Worm (Caenorhabditis elegans) whole organism, early embryonic: Measurements from ENCODE around the gene add-1.

Experiments
- B0310.2 ChIP-seq: sonication (generic microtip); optimal IDR thresholded peaks from 2 replicates; lab custom pipeline; 2016; ENCODE audit warnings: mild to moderate bottlenecking, missing genetic modification characterization, missing compliant biosample characterization
- F13C5.2 ChIP-seq: sonication (generic microtip); optimal IDR thresholded peaks from 2 replicates; lab custom pipeline; 2017; ENCODE audit warnings: mild to moderate bottlenecking, missing genetic modification characterization, inconsistent platforms, missing compliant biosample characterization
- aly-1 ChIP-seq: sonication (generic microtip); optimal IDR thresholded peaks from 2 replicates; lab custom pipeline; 2016; ENCODE audit warnings: missing genetic modification characterization, missing compliant biosample characterization
- ama-1 ChIP-seq: fragments of 150-350 bp; optimal IDR thresholded peaks from 2 replicates; lab custom pipeline; 2014
- ceh-13 ChIP-seq: fragments of 200-800 bp; sonication (Bioruptor generic); optimal IDR thresholded peaks from 2 replicates; lab custom pipeline; 2018; ENCODE audit warnings: mild to moderate bottlenecking, missing genetic modification characterization, missing compliant biosample characterization
- ceh-36 ChIP-seq: sonication (generic microtip); optimal IDR thresholded peaks from 2 replicates; lab custom pipeline; 2016; ENCODE audit warnings: missing genetic modification characterization, inconsistent platforms, missing compliant biosample characterization
- ets-7 ChIP-seq: sonication (generic microtip); optimal IDR thresholded peaks from 2 replicates; lab custom pipeline; 2016; ENCODE audit warnings: missing genotype, missing genetic modification characterization, missing compliant biosample characterization
- flt-1 ChIP-seq: fragments of 200-800 bp; sonication (Bioruptor generic); IDR thresholded peaks from 2 replicates; pipeline ENCODE4 v1.3.6; 2022; ENCODE audit warnings: missing genetic modification characterization, missing compliant biosample characterization
- hmbx-1 ChIP-seq: sonication (generic microtip); optimal IDR thresholded peaks from 2 replicates; lab custom pipeline; 2016; ENCODE audit warnings: mild to moderate bottlenecking, missing genetic modification characterization, missing compliant biosample characterization
- hmg-4 ChIP-seq: fragments of 200-800 bp; sonication (Bioruptor generic); optimal IDR thresholded peaks from 2 replicates; lab custom pipeline; 2018; ENCODE audit warnings: mild to moderate bottlenecking, missing genetic modification characterization, missing compliant biosample characterization
- hnd-1 ChIP-seq: sonication (generic microtip); optimal IDR thresholded peaks from 2 replicates; lab custom pipeline; 2016; ENCODE audit warnings: missing genetic modification characterization, missing compliant biosample characterization
- pes-1 ChIP-seq: fragments of 200-800 bp; sonication (Bioruptor generic); IDR thresholded peaks from 2 replicates; pipeline ENCODE4 v1.3.6; 2022; ENCODE audit warnings: missing genetic modification reagents, missing genetic modification characterization, missing compliant biosample characterization
- scrt-1 ChIP-seq: fragments of 200-800 bp; sonication (Bioruptor generic); IDR thresholded peaks from 2 replicates; pipeline ENCODE4 v1.3.6; 2022; ENCODE audit warnings: missing genetic modification characterization, missing compliant biosample characterization
- sea-1 ChIP-seq: fragments of 200-800 bp; sonication (Bioruptor generic); conservative IDR thresholded peaks from 2 replicates; pipeline ENCODE4 v1.3.6; 2022; ENCODE audit warnings: missing genetic modification characterization, missing compliant biosample characterization
- tbx-11 ChIP-seq: fragments of 200-800 bp; sonication (Bioruptor generic); IDR thresholded peaks from 2 replicates; pipeline ENCODE4 v1.3.6; 2022; ENCODE audit warnings: missing genetic modification characterization, missing compliant biosample characterization
- tbx-37 ChIP-seq: fragments of 200-800 bp; sonication (Bioruptor generic); conservative IDR thresholded peaks from 2 replicates; pipeline ENCODE4 v1.3.6; 2022; ENCODE audit warnings: missing genetic modification reagents, missing genetic modification characterization, missing compliant biosample characterization
- tra-4 ChIP-seq: sonication (generic microtip); optimal IDR thresholded peaks from 2 replicates; lab custom pipeline; 2017; ENCODE audit warnings: missing genetic modification characterization, missing compliant biosample characterization

The add-1 gene

DNA sequence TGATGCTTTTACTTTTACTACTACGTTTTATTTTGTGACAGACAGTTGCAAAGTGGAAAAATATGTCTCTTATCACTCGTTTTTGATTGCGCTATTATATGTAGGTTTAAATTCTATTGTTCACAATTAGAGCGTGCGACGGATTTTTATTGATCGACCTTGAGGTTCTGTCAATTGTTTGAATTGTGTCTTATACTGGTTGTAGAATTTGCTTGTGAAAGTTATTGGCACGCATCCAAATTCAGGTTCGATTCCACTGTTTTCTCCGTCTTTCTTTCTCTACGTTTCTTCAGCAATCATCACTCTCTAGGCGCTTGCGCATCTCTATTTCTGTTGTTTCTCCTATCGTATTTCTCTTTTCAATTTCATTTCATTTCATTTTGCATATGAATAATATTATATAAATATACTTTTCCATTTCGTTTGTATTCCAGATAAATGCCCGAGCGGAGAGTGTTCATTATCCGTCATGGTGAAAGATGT lies 33.8 kb upstream of the add-1 start, which contains the start of gene T07F12.1:
TSS of gene T07F12.1 (plus strand) at position 433 of the 483 bp plus-strand sequence.
- TF ChIP-seq flt-1 (GFP tag; lab: Robert Waterston, UW) (no peak), hnd-1 (tag; lab: Kevin White, UChicago) (no peak), hmg-4 (GFP tag; lab: Kevin White, UChicago) (no peak), ceh-36 (tag; lab: Kevin White, UChicago) (no peak), tbx-37 (GFP tag; lab: Robert Waterston, UW) (no peak), ama-1 (lab: Kevin White, UChicago) (no peak), sea-1 (GFP tag; lab: Robert Waterston, UW) (no peak), tra-4 (no peak), hmbx-1 (tag; lab: Kevin White, UChicago) (no peak), scrt-1 (GFP tag; lab: Robert Waterston, UW) (no peak), F13C5.2 (no peak), B0310.2 (tag; lab: Kevin White, UChicago) (no peak), ets-7 (tag; lab: Kevin White, UChicago) (no peak), tbx-11 (GFP tag; lab: Robert Waterston, UW) (no peak), ceh-13 (GFP tag; lab: Kevin White, UChicago) (no peak), pes-1 (GFP tag; lab: Robert Waterston, UW) (no peak), aly-1 (no peak)

DNA sequence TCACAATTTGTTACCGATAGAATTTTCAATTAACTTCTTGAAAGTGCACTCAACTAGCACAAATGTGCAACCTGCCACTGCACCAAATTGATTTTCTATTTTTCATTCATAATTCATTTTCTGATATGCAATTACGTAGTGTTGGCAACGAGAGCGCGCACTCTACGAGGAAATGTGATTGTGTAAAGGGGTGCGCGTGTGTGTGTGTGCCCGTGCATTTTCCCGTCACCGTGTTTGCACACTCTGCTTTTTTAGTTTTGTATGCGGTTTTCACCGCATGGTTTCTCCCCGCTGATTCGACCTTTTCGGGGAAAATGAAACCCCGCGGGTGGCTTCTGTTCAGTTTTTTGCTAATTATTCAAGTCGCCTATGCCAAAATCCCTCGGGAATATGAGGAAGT lies 30.3 kb upstream of the add-1 start, which contains the start of gene T07F12.2:
TSS of gene T07F12.2 (plus strand) at position 87 of the 400 bp plus-strand sequence.
- TF ChIP-seq ceh-13 (GFP tag; lab: Kevin White, UChicago) (no peak), hmg-4 (GFP tag; lab: Kevin White, UChicago) (peak; percentile 38), tbx-11 (GFP tag; lab: Robert Waterston, UW) (no peak), flt-1 (GFP tag; lab: Robert Waterston, UW) (no peak), tra-4 (no peak), sea-1 (GFP tag; lab: Robert Waterston, UW) (no peak), pes-1 (GFP tag; lab: Robert Waterston, UW) (no peak), hnd-1 (tag; lab: Kevin White, UChicago) (no peak), ceh-36 (tag; lab: Kevin White, UChicago) (no peak), B0310.2 (tag; lab: Kevin White, UChicago) (no peak), tbx-37 (GFP tag; lab: Robert Waterston, UW) (no peak), F13C5.2 (peak; percentile 34), ets-7 (tag; lab: Kevin White, UChicago) (no peak), aly-1 (no peak), scrt-1 (GFP tag; lab: Robert Waterston, UW) (no peak), hmbx-1 (tag; lab: Kevin White, UChicago) (no peak)

DNA sequence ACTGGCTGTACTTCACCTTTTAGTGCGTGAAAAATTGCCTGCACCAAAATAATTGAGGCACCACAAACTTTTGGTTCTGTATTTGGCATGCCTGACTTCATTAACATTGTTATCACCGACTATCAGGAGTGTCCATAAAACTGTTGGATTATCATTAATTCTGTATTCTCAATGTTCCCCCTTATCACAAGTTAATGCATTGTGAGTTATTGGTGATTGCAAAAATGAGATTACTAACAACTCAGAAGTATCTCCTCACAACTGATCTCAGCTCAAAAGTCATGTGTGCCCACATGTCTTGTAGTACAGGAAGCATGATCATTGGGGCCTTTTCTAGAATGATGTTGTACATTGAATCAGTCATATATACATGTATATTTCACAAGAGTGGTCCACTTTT lies 25.8 kb upstream of the add-1 start, which contains the start of gene arrd-23:
TSS of gene arrd-23 (plus strand) at position 301 of the 400 bp plus-strand sequence.
- TF ChIP-seq hmbx-1 (tag; lab: Kevin White, UChicago), result no peak
- no peak for TF ChIP-seq tbx-37 (GFP tag; lab: Robert Waterston, UW)
- no peak for TF ChIP-seq tbx-11 (GFP tag; lab: Robert Waterston, UW)
- TF ChIP-seq aly-1, result no peak
- no peak for TF ChIP-seq B0310.2 (tag; lab: Kevin White, UChicago)
- no peak for TF ChIP-seq ama-1 (lab: Kevin White, UChicago)
- TF ChIP-seq tra-4, result no peak
- no peak for TF ChIP-seq ets-7 (tag; lab: Kevin White, UChicago)
- no peak for TF ChIP-seq pes-1 (GFP tag; lab: Robert Waterston, UW)
- TF ChIP-seq hmg-4 (GFP tag; lab: Kevin White, UChicago), result no peak
- TF ChIP-seq ceh-36 (tag; lab: Kevin White, UChicago), result no peak
- TF ChIP-seq ceh-13 (GFP tag; lab: Kevin White, UChicago), result no peak
- TF ChIP-seq scrt-1 (GFP tag; lab: Robert Waterston, UW), result no peak
- no peak for TF ChIP-seq F13C5.2
- no peak for TF ChIP-seq hnd-1 (tag; lab: Kevin White, UChicago)
- TF ChIP-seq flt-1 (GFP tag; lab: Robert Waterston, UW), result no peak

DNA sequence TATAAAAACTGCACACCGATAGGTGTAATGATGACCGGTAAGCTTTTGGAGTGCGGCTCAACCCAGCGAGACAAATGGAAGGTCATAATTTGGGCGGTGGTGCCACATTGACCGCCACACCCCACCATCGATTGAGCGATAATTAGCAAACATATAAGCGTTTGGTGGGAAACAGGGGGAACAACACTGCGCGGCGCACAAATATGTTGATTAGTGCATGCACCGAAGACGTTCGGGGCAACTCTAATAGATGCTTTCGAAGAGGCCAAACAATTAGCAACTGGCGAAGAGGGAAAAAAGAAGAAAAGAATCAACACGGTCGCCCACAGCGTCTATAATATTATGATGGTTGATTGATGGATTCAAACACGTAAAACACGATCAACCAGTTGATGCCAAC lies 21.5 kb upstream of the add-1 start:
- TF ChIP-seq aly-1, result no peak
- TF ChIP-seq hmg-4 (GFP tag; lab: Kevin White, UChicago), result peak; percentile 54

DNA sequence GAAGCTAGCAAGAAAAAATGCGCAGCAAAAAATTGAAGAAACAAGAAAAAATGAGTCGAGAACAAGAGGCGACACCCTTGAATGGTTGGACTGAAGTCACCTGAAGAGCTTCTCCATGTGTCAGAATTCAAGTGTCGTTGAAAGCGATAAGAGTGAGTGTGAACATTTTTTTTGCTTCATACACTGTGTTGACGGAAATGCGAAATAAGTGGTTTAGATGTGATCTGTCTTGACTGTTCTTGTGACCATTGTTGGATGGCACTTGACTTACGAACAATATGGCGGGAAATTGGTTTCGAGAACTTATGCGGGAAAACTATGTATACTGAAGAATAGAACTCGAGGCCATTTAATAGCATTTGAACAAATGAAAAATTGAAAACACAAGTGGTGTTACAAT lies 20.2 kb upstream of the add-1 start:
- TF ChIP-seq tbx-37 (GFP tag; lab: Robert Waterston, UW) (no peak), ceh-13 (GFP tag; lab: Kevin White, UChicago) (no peak), hmg-4 (GFP tag; lab: Kevin White, UChicago) (no peak), F13C5.2 (no peak), scrt-1 (GFP tag; lab: Robert Waterston, UW) (no peak), sea-1 (GFP tag; lab: Robert Waterston, UW) (no peak), ets-7 (tag; lab: Kevin White, UChicago) (no peak), flt-1 (GFP tag; lab: Robert Waterston, UW) (no peak), ama-1 (lab: Kevin White, UChicago) (no peak), B0310.2 (tag; lab: Kevin White, UChicago) (no peak), ceh-36 (tag; lab: Kevin White, UChicago) (no peak)

DNA sequence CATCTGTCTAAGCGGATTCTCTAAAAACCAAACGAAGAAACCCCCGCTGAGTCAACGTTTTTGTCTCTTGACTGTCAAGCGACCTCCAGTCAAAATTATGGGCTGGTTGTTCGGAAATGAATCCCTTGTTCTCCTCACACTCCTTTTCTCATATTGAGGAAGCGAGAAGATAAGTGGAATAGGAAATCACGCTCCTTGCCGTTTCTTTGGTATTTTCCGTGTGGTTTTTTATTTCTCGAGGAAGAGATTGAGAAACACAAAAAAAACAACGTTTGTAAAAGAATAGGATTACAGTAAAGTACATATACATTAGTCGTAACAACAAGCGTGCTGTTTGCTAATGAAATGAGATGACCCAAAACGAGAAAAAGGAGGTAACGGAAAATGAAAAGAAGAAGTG lies 17.1 kb upstream of the add-1 start, which contains the start of gene tsp-14:
TSS of gene tsp-14 (minus strand) at position 62 of the 400 bp plus-strand sequence.
- no peak for TF ChIP-seq tbx-37 (GFP tag; lab: Robert Waterston, UW)
- TF ChIP-seq hnd-1 (tag; lab: Kevin White, UChicago), result no peak
- no peak for TF ChIP-seq F13C5.2
- TF ChIP-seq ama-1 (lab: Kevin White, UChicago), result no peak

DNA sequence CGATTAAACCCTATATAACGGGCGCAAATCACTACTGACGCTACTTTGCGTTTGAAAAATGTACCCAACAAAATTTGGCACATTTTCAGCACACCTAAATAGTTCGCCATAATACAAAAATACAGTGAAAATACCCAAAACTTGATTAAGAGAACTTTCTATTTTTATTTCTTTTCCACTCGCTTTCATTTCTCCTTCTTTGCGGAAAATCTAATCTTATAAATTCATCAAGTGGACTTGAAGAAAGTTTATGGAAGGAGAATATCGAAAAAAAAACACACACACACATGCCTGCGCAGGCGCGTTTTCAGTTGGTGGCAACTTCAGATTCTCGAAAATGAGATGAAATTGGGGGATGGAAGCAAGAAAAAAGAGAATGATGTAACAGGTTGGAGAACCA lies 15.5 kb upstream of the add-1 start:
- no peak for TF ChIP-seq hnd-1 (tag; lab: Kevin White, UChicago)
- TF ChIP-seq sea-1 (GFP tag; lab: Robert Waterston, UW), result no peak
- no peak for TF ChIP-seq pes-1 (GFP tag; lab: Robert Waterston, UW)
- no peak for TF ChIP-seq flt-1 (GFP tag; lab: Robert Waterston, UW)
- TF ChIP-seq B0310.2 (tag; lab: Kevin White, UChicago), result no peak
- TF ChIP-seq ceh-13 (GFP tag; lab: Kevin White, UChicago), result no peak
- TF ChIP-seq tra-4, result no peak
- TF ChIP-seq ets-7 (tag; lab: Kevin White, UChicago), result no peak
- TF ChIP-seq scrt-1 (GFP tag; lab: Robert Waterston, UW), result no peak
- no peak for TF ChIP-seq F13C5.2
- TF ChIP-seq hmbx-1 (tag; lab: Kevin White, UChicago), result no peak
- TF ChIP-seq ceh-36 (tag; lab: Kevin White, UChicago), result no peak
- no peak for TF ChIP-seq tbx-37 (GFP tag; lab: Robert Waterston, UW)
- no peak for TF ChIP-seq hmg-4 (GFP tag; lab: Kevin White, UChicago)
- TF ChIP-seq ama-1 (lab: Kevin White, UChicago), result no peak
- TF ChIP-seq tbx-11 (GFP tag; lab: Robert Waterston, UW), result no peak
- no peak for TF ChIP-seq aly-1
